Worm (Caenorhabditis elegans) whole organism, young adult: Measurements from ENCODE around the gene Y53C12A.11.

Experiments used
- F57A8.1 ChIP-seq: fragments of 200-800 bp; sonication (Bioruptor generic); optimal IDR thresholded peaks from 2 replicates; lab custom pipeline; 2018; ENCODE audit warnings: mild to moderate bottlenecking, missing genetic modification characterization, moderate library complexity, missing compliant biosample characterization
- T26A5.8 ChIP-seq: sonication (generic microtip); optimal IDR thresholded peaks from 2 replicates; lab custom pipeline; 2016; ENCODE audit warnings: missing genetic modification characterization, missing compliant biosample characterization
- atf-7 ChIP-seq: sonication (generic microtip); optimal IDR thresholded peaks from 2 replicates; lab custom pipeline; 2017; ENCODE audit warnings: mild to moderate bottlenecking, missing genetic modification characterization, missing compliant biosample characterization
- attf-3 ChIP-seq: fragments of 200-800 bp; sonication (Bioruptor generic); conservative IDR thresholded peaks from 2 replicates; pipeline ENCODE4 v1.3.6; 2022; ENCODE audit warnings: missing genetic modification reagents, missing genetic modification characterization, missing compliant biosample characterization
- ceh-79 ChIP-seq: sonication (generic microtip); optimal IDR thresholded peaks from 2 replicates; lab custom pipeline; 2017; ENCODE audit warnings: mild to moderate bottlenecking, missing genetic modification characterization, missing compliant biosample characterization
- madf-3 ChIP-seq: fragments of 200-800 bp; sonication (Bioruptor generic); IDR thresholded peaks from 2 replicates; pipeline ENCODE4 v1.3.6; 2022; ENCODE audit warnings: missing genetic modification reagents, missing genetic modification characterization, missing compliant biosample characterization
- snpc-4 ChIP-seq, 5 experiments: fragments of 150-350 bp in 1 of 5; sonication (generic microtip) in 4 of 5; optimal IDR thresholded peaks; 2 replicates each; lab custom pipeline; 2014 to 2018; ENCODE audit warnings: missing genetic modification characterization in 5 of 5, missing biosample characterization in 3 of 5, antibody characterized with exemption in 2 of 5, mild to moderate bottlenecking in 2 of 5, missing compliant biosample characterization in 2 of 5, missing genotype in 2 of 5, moderate library complexity in 2 of 5, missing genetic modification reagents in 1 of 5

ce11 chrII:9757651-9758282 lies 39.3 kb upstream of the Y53C12A.11 start, which contains the start of gene shk-1:
- TF ChIP-seq ceh-79 (no peak), madf-3 (GFP tag; lab: Robert Waterston, UW) (no peak), T26A5.8 (tag; lab: Kevin White, UChicago) (no peak), atf-7 (tag; lab: Kevin White, UChicago) (no peak), F57A8.1 (GFP tag; lab: Kevin White, UChicago) (no peak), snpc-4 (GFP tag; optimal IDR thresholded peaks at IDR 0.05; lab: Kevin White, UChicago) (no peak), snpc-4 (tag; optimal IDR thresholded peaks at IDR 0.05; lab: Kevin White, UChicago) (no peak), attf-3 (GFP tag; lab: Robert Waterston, UW) (no peak)
